Worm (Caenorhabditis elegans) whole organism, L1 larva: ENCODE measurements around the gene F21C10.6.

ENCODE experiments used
- ama-1 ChIP-seq: fragments of 150-350 bp; optimal IDR thresholded peaks from 2 replicates; lab custom pipeline; 2014
- elt-3 ChIP-seq, 6 experiments: fragments of 150-350 bp in 1 of 6; sonication (generic microtip); optimal IDR thresholded peaks; 2 replicates each; lab custom pipeline; 2017 to 2018; ENCODE audit warnings: missing biosample characterization in 6 of 6, missing genetic modification characterization in 6 of 6, inconsistent platforms in 1 of 6
- nhr-76 ChIP-seq: sonication (generic microtip); optimal IDR thresholded peaks from 2 replicates; lab custom pipeline; 2017; ENCODE audit warnings: missing biosample characterization, missing genetic modification characterization
- snpc-4 ChIP-seq: fragments of 150-350 bp; optimal IDR thresholded peaks from 2 replicates; lab custom pipeline; 2014; ENCODE audit warnings: missing biosample characterization, missing genetic modification characterization

DNA sequence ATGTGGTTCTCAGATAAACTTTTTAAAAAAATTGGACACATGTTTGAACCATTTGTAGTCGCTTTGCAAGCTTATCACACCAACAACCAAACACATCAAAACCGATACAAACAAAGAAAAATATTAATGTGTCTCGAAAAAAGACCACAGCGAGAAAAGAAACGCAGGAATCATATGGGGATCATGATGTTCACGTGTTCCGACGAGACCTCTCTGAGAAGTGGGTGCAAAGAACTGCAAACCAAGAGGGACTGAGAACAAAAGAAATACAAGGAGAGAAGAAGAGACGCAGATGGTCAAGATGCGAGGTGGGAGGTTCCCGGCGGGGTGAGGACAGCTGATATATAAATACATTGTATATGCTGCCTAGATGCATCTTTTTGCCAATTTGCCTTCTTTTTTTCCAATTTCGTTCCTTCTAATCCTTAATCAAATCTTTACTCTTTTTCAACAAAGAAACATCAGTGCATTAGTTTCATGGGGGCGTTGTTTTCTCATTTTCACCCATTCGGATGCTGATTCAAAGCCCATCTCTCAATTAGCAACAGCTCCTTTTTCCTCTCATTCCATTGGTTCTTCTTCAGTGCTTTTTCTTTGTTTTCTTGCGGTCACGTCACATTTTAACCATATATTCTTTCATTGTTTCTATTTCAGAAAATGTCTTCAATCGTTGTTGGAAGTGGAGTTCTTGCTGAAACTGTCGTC, 28.5 kb upstream of the F21C10.6 start, which contains the start of gene F21C10.10:
- TF ChIP-seq elt-3 (tag; optimal IDR thresholded peaks at IDR 0.05; lab: Kevin White, UChicago) (peak in 3 of 6 experiments; percentile 59 to 91 (median 81)), ama-1 (no peak), nhr-76 (tag; lab: Kevin White, UChicago) (no peak), snpc-4 (tag; lab: Kevin White, UChicago) (peak; percentile 67)
